Worm (Caenorhabditis elegans) whole organism, L3 larva: ENCODE measurements around the gene srz-99.

Source experiments
- R02D3.7 ChIP-seq: fragments of 150-350 bp; optimal IDR thresholded peaks from 2 replicates; lab custom pipeline; 2014; ENCODE audit warnings: missing biosample characterization, missing genetic modification characterization
- ZK546.5 ChIP-seq: sonication (generic microtip); optimal IDR thresholded peaks from 2 replicates; lab custom pipeline; 2017; ENCODE audit warnings: missing biosample characterization, missing genetic modification characterization
- aly-2 ChIP-seq: fragments of 150-350 bp; optimal IDR thresholded peaks from 2 replicates; lab custom pipeline; 2014; ENCODE audit warnings: missing biosample characterization, missing genetic modification characterization
- ama-1 ChIP-seq: fragments of 150-350 bp; optimal IDR thresholded peaks from 2 replicates; lab custom pipeline; 2018
- ceh-28 ChIP-seq: fragments of 150-350 bp; optimal IDR thresholded peaks from 2 replicates; lab custom pipeline; 2014; ENCODE audit warnings: missing biosample characterization, missing genetic modification reagents, missing genetic modification characterization
- ceh-9 ChIP-seq: sonication (generic microtip); optimal IDR thresholded peaks from 2 replicates; lab custom pipeline; 2018; ENCODE audit warnings: missing biosample characterization, missing genetic modification characterization
- daf-12 ChIP-seq: fragments of 150-350 bp; optimal IDR thresholded peaks from 2 replicates; lab custom pipeline; 2014; ENCODE audit warnings: missing biosample characterization, missing genetic modification reagents, missing genetic modification characterization
- egl-27 ChIP-seq: sonication (generic microtip); optimal IDR thresholded peaks from 4 replicates; lab custom pipeline; 2017; ENCODE audit warnings: missing biosample characterization, missing genetic modification reagents, missing genetic modification characterization
- egl-5 ChIP-seq: fragments of 150-350 bp; optimal IDR thresholded peaks from 2 replicates; lab custom pipeline; 2017; ENCODE audit warnings: missing biosample characterization, missing genetic modification reagents, missing genetic modification characterization, inconsistent platforms
- elt-1 ChIP-seq: fragments of 150-350 bp; optimal IDR thresholded peaks from 2 replicates; lab custom pipeline; 2014; ENCODE audit warnings: missing biosample characterization, missing genetic modification characterization
- elt-2 ChIP-seq: sonication (generic microtip); optimal IDR thresholded peaks from 2 replicates; lab custom pipeline; 2016; ENCODE audit warnings: missing genetic modification reagents, mild to moderate bottlenecking, missing genetic modification characterization, missing compliant biosample characterization
- fkh-10 ChIP-seq: sonication (generic microtip); optimal IDR thresholded peaks from 2 replicates; lab custom pipeline; 2017; ENCODE audit warnings: missing biosample characterization, missing genetic modification reagents, missing genetic modification characterization
- jun-1 ChIP-seq: fragments of 150-350 bp; optimal IDR thresholded peaks from 2 replicates; lab custom pipeline; 2014; ENCODE audit warnings: missing biosample characterization, missing genetic modification reagents, missing genetic modification characterization
- lin-15B ChIP-seq: fragments of 150-350 bp; optimal IDR thresholded peaks from 2 replicates; lab custom pipeline; 2014; ENCODE audit warnings: missing biosample characterization, missing genetic modification characterization
- lin-39 ChIP-seq: fragments of 150-350 bp; optimal IDR thresholded peaks from 2 replicates; lab custom pipeline; 2018; ENCODE audit warnings: missing biosample characterization, missing genetic modification reagents, missing genetic modification characterization
- lsy-12 ChIP-seq: sonication (generic microtip); optimal IDR thresholded peaks from 2 replicates; lab custom pipeline; 2016; ENCODE audit warnings: mild to moderate bottlenecking, missing genetic modification characterization, missing compliant biosample characterization
- mdl-1 ChIP-seq: fragments of 150-350 bp; optimal IDR thresholded peaks from 2 replicates; lab custom pipeline; 2014; ENCODE audit warnings: missing biosample characterization, missing genetic modification characterization
- mml-1 ChIP-seq: fragments of 150-350 bp; sonication (generic microtip); optimal IDR thresholded peaks from 3 replicates; lab custom pipeline; 2014; ENCODE audit warnings: missing biosample characterization, missing genetic modification characterization
- nfya-1 ChIP-seq: sonication (generic microtip); optimal IDR thresholded peaks from 2 replicates; lab custom pipeline; 2017; ENCODE audit warnings: missing genetic modification characterization, mild to moderate bottlenecking, missing compliant biosample characterization, antibody characterized with exemption, moderate library complexity; ENCODE audit not compliant: insufficient read depth
- nhr-12 ChIP-seq: fragments of 150-350 bp; optimal IDR thresholded peaks from 2 replicates; lab custom pipeline; 2014; ENCODE audit warnings: missing biosample characterization, missing genetic modification characterization
- nhr-23 ChIP-seq: fragments of 150-350 bp; optimal IDR thresholded peaks from 2 replicates; lab custom pipeline; 2014; ENCODE audit warnings: missing biosample characterization, missing genetic modification reagents, missing genetic modification characterization
- nhr-237 ChIP-seq: fragments of 150-350 bp; optimal IDR thresholded peaks from 2 replicates; lab custom pipeline; 2014; ENCODE audit warnings: missing biosample characterization, missing genetic modification characterization
- nhr-25 ChIP-seq: sonication (generic microtip); optimal IDR thresholded peaks from 2 replicates; lab custom pipeline; 2017; ENCODE audit warnings: missing biosample characterization, missing genetic modification characterization
- nhr-43 ChIP-seq: sonication (generic microtip); optimal IDR thresholded peaks from 2 replicates; lab custom pipeline; 2016; ENCODE audit warnings: mild to moderate bottlenecking, missing genetic modification characterization, missing compliant biosample characterization; ENCODE audit not compliant: poor library complexity, severe bottlenecking
- nhr-67 ChIP-seq: fragments of 150-350 bp; optimal IDR thresholded peaks from 2 replicates; lab custom pipeline; 2014; ENCODE audit warnings: missing biosample characterization, missing genetic modification characterization
- nhr-76 ChIP-seq: fragments of 150-350 bp; sonication (generic microtip); optimal IDR thresholded peaks from 5 replicates; lab custom pipeline; 2014; ENCODE audit warnings: missing biosample characterization, missing genetic modification characterization
- nhr-77 ChIP-seq: fragments of 150-350 bp; optimal IDR thresholded peaks from 2 replicates; lab custom pipeline; 2014; ENCODE audit warnings: missing biosample characterization, missing genetic modification characterization
- pha-4 ChIP-seq: fragments of 150-350 bp; optimal IDR thresholded peaks from 2 replicates; lab custom pipeline; 2014; ENCODE audit warnings: missing biosample characterization, missing genetic modification reagents, missing genetic modification characterization
- pqm-1 ChIP-seq: fragments of 150-350 bp; optimal IDR thresholded peaks from 2 replicates; lab custom pipeline; 2017; ENCODE audit warnings: missing biosample characterization, missing genetic modification characterization, inconsistent platforms
- sea-2 ChIP-seq: fragments of 150-350 bp; sonication (generic microtip); optimal IDR thresholded peaks from 4 replicates; lab custom pipeline; 2014; ENCODE audit warnings: missing biosample characterization, missing genetic modification reagents, missing genetic modification characterization
- snpc-4 ChIP-seq: fragments of 150-350 bp; optimal IDR thresholded peaks from 2 replicates; lab custom pipeline; 2014; ENCODE audit warnings: missing biosample characterization, missing genetic modification characterization
- tbx-2 ChIP-seq: sonication (generic microtip); optimal IDR thresholded peaks from 2 replicates; lab custom pipeline; 2016; ENCODE audit warnings: mild to moderate bottlenecking, missing genetic modification characterization, missing compliant biosample characterization
- unc-62 ChIP-seq: fragments of 150-350 bp; sonication (generic microtip); optimal IDR thresholded peaks from 4 replicates; lab custom pipeline; 2014; ENCODE audit warnings: missing biosample characterization, missing genetic modification reagents, missing genetic modification characterization
- zag-1 ChIP-seq: fragments of 150-350 bp; optimal IDR thresholded peaks from 2 replicates; lab custom pipeline; 2014; ENCODE audit warnings: missing biosample characterization, missing genetic modification characterization
- ztf-11 ChIP-seq: fragments of 150-350 bp; optimal IDR thresholded peaks from 2 replicates; lab custom pipeline; 2014; ENCODE audit warnings: missing biosample characterization, missing genetic modification characterization
- ztf-4 ChIP-seq: fragments of 150-350 bp; optimal IDR thresholded peaks from 2 replicates; lab custom pipeline; 2014; ENCODE audit warnings: missing biosample characterization, missing genetic modification characterization

srz-99 gene

DNA sequence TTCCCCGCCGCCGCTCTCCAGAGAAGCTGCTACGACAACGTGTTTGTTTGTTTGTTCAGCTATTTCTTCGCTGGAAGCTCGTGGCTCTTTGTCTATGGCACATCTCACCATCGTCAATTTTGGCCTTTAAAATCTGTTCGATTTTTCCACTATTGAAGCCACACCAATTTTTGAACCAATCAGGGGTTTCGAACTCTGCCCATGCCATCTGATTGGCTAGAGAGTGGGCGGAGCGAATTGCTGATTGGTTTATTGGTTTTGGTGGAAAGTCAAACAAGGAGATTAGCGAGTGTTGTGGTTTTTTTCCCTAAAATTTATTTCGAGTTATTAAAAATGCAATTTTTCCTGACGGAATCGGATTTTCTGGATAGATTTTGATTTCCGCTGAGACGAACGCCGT, 26.1 kb downstream of the srz-99 start:
- TF ChIP-seq elt-2 (tag; lab: Kevin White, UChicago) (no peak), tbx-2 (no peak), nfya-1 (tag; lab: Kevin White, UChicago) (peak; percentile 75), lin-39 (tag; lab: Kevin White, UChicago) (no peak), egl-5 (tag; lab: Kevin White, UChicago) (no peak), nhr-76 (tag; lab: Kevin White, UChicago) (no peak)

DNA sequence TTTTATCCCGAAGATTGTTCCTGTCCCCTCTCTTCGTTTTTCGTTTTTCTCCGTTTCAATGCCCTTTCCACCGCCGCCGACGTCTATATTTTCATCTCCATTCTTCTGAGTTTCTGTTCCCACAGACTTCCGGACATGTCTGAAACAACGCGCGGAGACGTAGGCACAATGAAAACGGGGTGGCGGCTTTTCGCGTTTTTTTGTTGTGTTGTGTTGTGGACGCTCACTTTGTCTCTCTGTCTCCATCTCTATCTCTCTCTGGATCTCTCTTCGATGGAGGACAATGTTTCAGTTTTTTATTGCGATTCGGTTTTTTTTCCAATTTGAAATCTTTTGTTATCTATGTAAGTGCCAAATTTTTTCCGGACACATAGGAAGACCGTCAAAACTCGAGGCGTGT, 29.9 kb downstream of the srz-99 start:
- TF ChIP-seq elt-2 (tag; lab: Kevin White, UChicago): no peak
- no peak for TF ChIP-seq mml-1 (tag; lab: Kevin White, UChicago)
- TF ChIP-seq egl-5 (tag; lab: Kevin White, UChicago): no peak
- TF ChIP-seq pha-4: no peak
- no peak for TF ChIP-seq nhr-25 (tag; lab: Kevin White, UChicago)
- TF ChIP-seq nhr-67 (tag; lab: Kevin White, UChicago): no peak
- TF ChIP-seq egl-27 (tag; lab: Kevin White, UChicago): no peak
- no peak for TF ChIP-seq lin-39 (tag; lab: Kevin White, UChicago)
- TF ChIP-seq lsy-12 (tag; lab: Kevin White, UChicago): no peak
- TF ChIP-seq nhr-12 (tag; lab: Kevin White, UChicago): no peak
- TF ChIP-seq nhr-23 (tag; lab: Kevin White, UChicago): no peak
- TF ChIP-seq nhr-237: no peak
- TF ChIP-seq aly-2 (tag; lab: Kevin White, UChicago): no peak
- no peak for TF ChIP-seq mdl-1 (tag; lab: Kevin White, UChicago)
- TF ChIP-seq unc-62 (GFP tag; lab: Kevin White, UChicago): no peak
- no peak for TF ChIP-seq zag-1 (tag; lab: Kevin White, UChicago)
- no peak for TF ChIP-seq ZK546.5

DNA sequence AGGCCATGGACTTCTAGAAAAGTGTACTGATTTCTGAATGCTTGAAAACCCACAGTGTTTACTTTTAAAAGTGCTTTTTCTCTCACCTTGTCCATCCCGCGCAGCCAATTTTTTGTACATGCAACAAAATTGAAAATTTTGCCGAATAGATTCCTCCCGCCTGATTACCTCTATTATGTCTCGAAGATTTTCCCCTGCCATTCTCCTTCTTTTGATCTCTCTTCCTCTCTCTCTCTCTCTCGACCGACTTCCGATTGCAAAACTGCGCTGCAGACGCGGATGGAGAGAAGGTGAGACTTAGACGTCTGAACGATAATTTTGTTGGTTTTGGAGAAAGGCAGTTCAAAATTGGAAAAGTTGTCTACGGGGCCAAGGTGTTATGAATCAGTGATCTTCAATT, 44.4 kb downstream of the srz-99 start:
- TF ChIP-seq nfya-1 (tag; lab: Kevin White, UChicago) (no peak), nhr-25 (tag; lab: Kevin White, UChicago) (peak; percentile 34)

DNA sequence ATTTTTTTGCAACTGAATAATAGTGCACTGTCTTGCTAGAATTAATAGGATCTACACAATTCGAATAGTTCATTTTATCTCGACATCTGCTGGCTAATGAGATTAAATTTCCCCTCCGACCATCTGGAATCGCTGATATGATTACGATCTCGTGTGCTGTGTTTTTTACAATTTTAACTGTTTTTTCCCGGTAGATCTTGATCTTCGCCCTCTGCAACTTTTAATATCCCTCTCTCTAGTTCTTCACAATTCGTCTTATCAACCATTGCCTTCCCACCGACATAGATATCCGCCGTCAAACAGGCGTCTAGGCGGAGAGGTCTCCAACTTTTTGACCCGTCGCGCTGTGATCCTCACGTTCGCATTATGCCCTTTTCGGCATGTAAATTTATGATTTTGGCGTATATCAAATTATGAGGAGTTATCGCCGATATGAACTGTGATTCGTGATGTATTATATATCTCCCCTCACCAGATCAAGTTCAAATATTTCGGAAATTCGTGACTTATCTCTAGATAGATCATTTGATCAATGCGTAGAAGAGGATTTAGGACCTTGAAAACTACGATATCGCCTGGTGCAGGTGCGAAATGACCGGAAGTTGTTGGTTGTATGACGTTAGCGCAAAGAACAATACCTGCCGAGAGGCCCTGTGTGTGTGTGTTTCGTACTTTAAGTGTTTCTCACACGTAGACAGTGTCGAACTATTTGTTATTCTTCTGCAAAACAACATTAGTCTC, 48.6 kb downstream of the srz-99 start:
- TF ChIP-seq nhr-25 (tag; lab: Kevin White, UChicago): peak; percentile 33
- peak; percentile 47 for TF ChIP-seq elt-1 (tag; lab: Kevin White, UChicago)
- TF ChIP-seq nhr-43 (tag; lab: Kevin White, UChicago): peak; percentile 14
- TF ChIP-seq egl-27 (tag; lab: Kevin White, UChicago): no peak

DNA sequence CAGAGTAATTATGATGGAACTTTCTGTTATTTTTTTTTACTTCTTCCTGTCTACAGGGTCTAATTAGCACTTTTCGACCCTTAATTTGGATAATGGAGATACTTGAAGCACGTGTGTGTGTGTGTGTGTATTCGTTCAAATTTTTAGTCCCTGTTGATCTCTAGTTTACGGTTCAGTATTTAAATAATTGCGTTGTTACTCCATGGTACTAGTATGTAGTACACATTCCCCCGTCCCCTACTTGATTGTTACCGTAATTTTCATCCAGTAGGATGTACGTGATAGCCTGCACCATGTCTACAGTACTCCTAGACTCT, 49.2 kb downstream of the srz-99 start:
- no peak for TF ChIP-seq daf-12 (tag; lab: Kevin White, UChicago)
- TF ChIP-seq R02D3.7 (tag; lab: Kevin White, UChicago): no peak
- no peak for TF ChIP-seq zag-1 (tag; lab: Kevin White, UChicago)
- no peak for TF ChIP-seq lin-15B (tag; lab: Kevin White, UChicago)
- TF ChIP-seq nhr-12 (tag; lab: Kevin White, UChicago): no peak
- no peak for TF ChIP-seq jun-1
- no peak for TF ChIP-seq lsy-12 (tag; lab: Kevin White, UChicago)
- TF ChIP-seq pqm-1: no peak
- no peak for TF ChIP-seq mdl-1 (tag; lab: Kevin White, UChicago)
- no peak for TF ChIP-seq aly-2 (tag; lab: Kevin White, UChicago)
- no peak for TF ChIP-seq ztf-4
- TF ChIP-seq ceh-9: no peak
- no peak for TF ChIP-seq mml-1 (tag; lab: Kevin White, UChicago)
- TF ChIP-seq snpc-4 (tag; lab: Kevin White, UChicago): no peak
- TF ChIP-seq, all 47 proteins: peak for 0

DNA sequence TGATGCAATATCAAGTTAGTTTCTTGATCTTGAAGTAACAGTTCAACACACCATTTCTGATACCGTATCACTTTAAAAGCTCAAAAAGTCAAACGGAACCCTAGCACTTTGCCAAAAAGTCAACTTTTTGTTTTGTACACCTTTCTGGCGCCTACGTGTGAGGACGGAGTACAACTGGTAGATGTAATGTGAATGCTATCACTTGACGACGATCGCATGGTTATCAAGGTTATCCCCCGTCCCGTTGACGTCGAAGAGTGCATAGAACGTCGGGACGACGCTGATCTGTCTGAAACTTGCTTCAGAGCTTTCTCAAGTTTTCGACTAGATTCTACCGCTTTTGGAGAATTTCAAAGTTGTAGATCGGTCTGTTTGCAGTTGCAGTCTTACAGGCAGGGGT, 49.9 kb downstream of the srz-99 start:
- TF ChIP-seq zag-1 (tag; lab: Kevin White, UChicago): no peak
- no peak for TF ChIP-seq ZK546.5
- TF ChIP-seq daf-12 (tag; lab: Kevin White, UChicago): no peak
- no peak for TF ChIP-seq ama-1
- TF ChIP-seq ztf-11: no peak
- no peak for TF ChIP-seq ztf-4
- TF ChIP-seq R02D3.7 (tag; lab: Kevin White, UChicago): no peak
- TF ChIP-seq nhr-25 (tag; lab: Kevin White, UChicago): no peak
- no peak for TF ChIP-seq sea-2 (GFP tag; lab: Kevin White, UChicago)
- TF ChIP-seq ceh-28: no peak
- no peak for TF ChIP-seq pha-4
- TF ChIP-seq lin-15B (tag; lab: Kevin White, UChicago): no peak
- TF ChIP-seq lin-39 (tag; lab: Kevin White, UChicago): no peak
- no peak for TF ChIP-seq fkh-10 (GFP tag; lab: Kevin White, UChicago)
- TF ChIP-seq nhr-12 (tag; lab: Kevin White, UChicago): no peak
- no peak for TF ChIP-seq nhr-237
- TF ChIP-seq nhr-77 (tag; lab: Kevin White, UChicago): no peak
